Worm (Caenorhabditis elegans): Measurements from ENCODE around the gene Y6D1A.2.

Y6D1A.2 gene

DNA sequence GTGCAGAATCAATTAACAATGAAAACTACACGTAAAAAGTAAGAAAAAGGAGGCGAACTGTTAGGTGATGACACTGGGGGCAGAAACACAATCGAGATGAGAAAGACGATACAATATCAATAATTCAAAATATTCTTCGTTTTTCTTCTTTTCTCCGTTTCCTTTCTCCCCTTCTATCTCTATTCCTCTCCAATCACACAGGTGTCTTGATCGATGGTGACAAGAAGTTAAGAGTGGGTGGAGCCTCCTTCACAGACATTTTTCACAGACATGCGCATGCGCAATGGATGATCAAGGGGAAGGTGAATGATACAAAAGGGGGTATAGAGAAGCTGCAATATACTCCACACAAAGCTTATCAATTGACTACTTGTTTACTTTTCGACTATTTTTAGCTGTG is 35.0 kb upstream of the Y6D1A.2 start:
- TF ChIP-seq ets-7 (tag; optimal IDR thresholded peaks at IDR 0.05), result no peak
- TF ChIP-seq ama-1 (optimal IDR thresholded peaks at IDR 0.05), result no peak
- no peak for TF ChIP-seq tbx-11 (GFP tag; IDR thresholded peaks at IDR 0.05)
- no peak for TF ChIP-seq B0310.2 (tag; optimal IDR thresholded peaks at IDR 0.05)

DNA sequence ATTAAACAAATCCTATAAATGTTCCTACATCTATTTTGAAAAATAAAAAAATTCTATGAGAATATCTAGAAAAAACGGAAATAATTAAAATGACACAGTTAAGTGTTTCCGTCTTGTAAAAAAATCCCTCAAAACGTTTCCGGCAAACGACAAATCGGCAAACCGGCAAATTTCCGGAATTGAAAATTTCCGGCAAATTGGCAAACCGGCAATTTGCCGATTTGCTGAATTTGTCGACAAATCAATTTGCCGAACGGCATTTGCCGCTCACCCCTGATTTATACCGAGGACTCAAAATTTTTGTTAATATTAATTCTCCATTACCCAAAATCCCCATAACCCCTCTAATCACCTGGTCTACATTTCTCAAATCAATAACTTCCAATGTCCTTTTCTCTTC is 33.4 kb upstream of the Y6D1A.2 start:
- TF ChIP-seq hnd-1 (tag; optimal IDR thresholded peaks at IDR 0.05) (no peak), tra-4 (tag; optimal IDR thresholded peaks at IDR 0.05) (no peak), F13C5.2 (tag; optimal IDR thresholded peaks at IDR 0.05) (no peak)

DNA sequence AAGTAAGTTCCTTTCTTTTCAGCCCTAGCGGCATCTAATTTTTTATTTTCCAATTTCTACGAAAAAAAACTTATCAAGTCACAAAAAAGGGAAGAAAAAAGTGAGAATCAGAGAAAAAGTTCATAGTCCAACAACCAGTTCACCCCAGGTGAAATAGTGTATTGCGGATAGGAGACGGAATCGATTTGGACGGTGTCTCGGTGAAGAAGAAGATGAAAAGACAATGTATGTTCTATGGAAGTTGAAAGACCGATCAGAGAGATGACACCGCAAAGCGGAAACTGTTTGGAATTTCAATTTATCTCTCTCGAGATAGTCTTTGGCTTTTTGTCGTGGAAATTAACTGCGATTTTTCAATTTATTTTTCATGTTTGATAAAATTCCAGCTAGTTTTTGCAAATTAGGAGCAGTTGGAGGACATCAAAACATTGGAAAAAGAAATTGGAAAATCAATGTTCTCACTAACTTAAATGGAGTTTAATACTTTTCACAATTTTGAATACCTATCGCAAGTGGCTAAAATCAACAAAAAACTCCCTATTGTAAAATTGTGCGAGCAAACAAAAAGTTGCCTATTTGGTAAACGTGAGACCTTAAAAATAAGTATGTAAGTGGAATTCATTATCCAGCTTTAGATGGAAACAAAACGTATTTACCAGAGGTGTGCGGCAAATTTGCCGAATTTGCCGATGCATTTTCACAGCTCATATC is 32.6 kb upstream of the Y6D1A.2 start:
- TF ChIP-seq tbx-11 (GFP tag; IDR thresholded peaks at IDR 0.05) (no peak), ama-1 (optimal IDR thresholded peaks at IDR 0.05) (no peak), B0310.2 (tag; optimal IDR thresholded peaks at IDR 0.05) (no peak), hnd-1 (tag; optimal IDR thresholded peaks at IDR 0.05) (no peak), hmbx-1 (tag; optimal IDR thresholded peaks at IDR 0.05) (no peak), tra-4 (tag; optimal IDR thresholded peaks at IDR 0.05) (no peak), ceh-13 (GFP tag; optimal IDR thresholded peaks at IDR 0.05) (no peak), ceh-36 (tag; optimal IDR thresholded peaks at IDR 0.05) (no peak), pes-1 (GFP tag; IDR thresholded peaks at IDR 0.05) (no peak), hmg-4 (GFP tag; optimal IDR thresholded peaks at IDR 0.05) (no peak), ets-7 (tag; optimal IDR thresholded peaks at IDR 0.05) (no peak), flt-1 (GFP tag; IDR thresholded peaks at IDR 0.05) (no peak)

DNA sequence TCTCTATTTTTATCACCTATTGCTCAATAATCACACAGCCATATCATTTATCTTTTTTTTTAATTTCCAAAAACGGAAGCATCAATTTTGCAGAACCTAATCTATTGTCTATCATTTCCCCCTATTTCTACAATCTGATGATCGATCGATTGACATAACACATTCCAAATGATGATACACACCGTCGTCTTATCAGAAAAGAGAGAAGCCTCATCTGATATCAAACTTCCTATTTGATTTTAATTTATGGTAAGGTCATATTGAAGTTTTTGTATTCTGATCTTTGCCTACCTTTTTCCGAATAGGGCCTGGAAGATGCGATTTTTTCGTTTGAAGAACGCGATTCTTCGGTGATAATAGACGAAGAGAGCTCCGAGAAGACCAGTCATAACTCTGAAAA is 29.8 kb upstream of the Y6D1A.2 start:
- TF ChIP-seq hmbx-1 (tag; optimal IDR thresholded peaks at IDR 0.05), result no peak
- TF ChIP-seq B0310.2 (tag; optimal IDR thresholded peaks at IDR 0.05), result no peak
- no peak for TF ChIP-seq flt-1 (GFP tag; IDR thresholded peaks at IDR 0.05)
- no peak for TF ChIP-seq pes-1 (GFP tag; IDR thresholded peaks at IDR 0.05)
- TF ChIP-seq scrt-1 (GFP tag; IDR thresholded peaks at IDR 0.05), result no peak
- TF ChIP-seq F13C5.2 (tag; optimal IDR thresholded peaks at IDR 0.05), result no peak
- TF ChIP-seq sea-1 (GFP tag; conservative IDR thresholded peaks at IDR 0.05), result no peak
- TF ChIP-seq hnd-1 (tag; optimal IDR thresholded peaks at IDR 0.05), result no peak
- TF ChIP-seq ceh-36 (tag; optimal IDR thresholded peaks at IDR 0.05), result no peak
- TF ChIP-seq hmg-4 (GFP tag; optimal IDR thresholded peaks at IDR 0.05), result no peak
- no peak for TF ChIP-seq ets-7 (tag; optimal IDR thresholded peaks at IDR 0.05)
- no peak for TF ChIP-seq tra-4 (tag; optimal IDR thresholded peaks at IDR 0.05)
- TF ChIP-seq tbx-37 (GFP tag; conservative IDR thresholded peaks at IDR 0.05), result no peak

DNA sequence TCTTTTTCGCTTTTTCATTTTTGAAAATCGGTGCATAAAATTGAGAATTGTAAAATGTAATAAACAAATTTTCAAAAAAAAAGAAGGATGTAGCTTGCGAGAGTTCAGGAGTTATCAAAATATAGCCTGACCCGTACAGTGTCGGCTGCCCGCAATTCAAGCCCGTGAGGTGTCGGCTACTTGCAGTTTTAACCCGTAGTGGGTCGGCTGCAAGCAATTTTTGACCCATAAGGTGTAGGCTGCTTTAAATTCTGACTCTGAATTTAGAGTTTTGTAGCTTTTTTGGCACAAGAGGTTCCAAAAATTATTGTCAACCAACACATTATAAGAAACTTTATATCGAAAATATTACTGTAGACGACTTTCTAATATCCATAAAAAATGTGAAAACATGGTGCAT is 26.2 kb upstream of the Y6D1A.2 start:
- TF ChIP-seq scrt-1 (GFP tag; IDR thresholded peaks at IDR 0.05), result no peak
- no peak for TF ChIP-seq hmg-4 (GFP tag; optimal IDR thresholded peaks at IDR 0.05)
- TF ChIP-seq ama-1 (optimal IDR thresholded peaks at IDR 0.05), result no peak
- TF ChIP-seq tra-4 (tag; optimal IDR thresholded peaks at IDR 0.05), result no peak

DNA sequence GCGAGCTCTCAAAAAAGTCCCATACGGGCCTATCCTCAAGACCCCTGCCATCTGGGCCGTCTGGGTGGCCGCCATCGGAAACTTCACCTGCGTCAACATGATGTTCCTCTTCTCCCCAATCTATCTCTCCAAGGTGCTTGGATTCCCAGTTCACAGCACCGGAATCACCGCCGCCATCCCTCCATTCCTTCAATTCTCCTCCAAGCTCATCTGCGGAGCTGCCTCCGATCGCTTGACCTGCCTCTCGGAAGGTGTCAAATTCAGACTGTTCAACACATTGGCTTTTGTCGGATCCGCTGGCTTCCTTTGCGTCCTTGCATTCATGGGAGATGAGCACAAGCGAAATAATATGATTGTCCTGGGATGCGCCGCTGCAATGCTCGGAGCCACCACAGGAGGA is 25.3 kb upstream of the Y6D1A.2 start:
- TF ChIP-seq F13C5.2 (tag; optimal IDR thresholded peaks at IDR 0.05) (no peak), ceh-13 (GFP tag; optimal IDR thresholded peaks at IDR 0.05) (no peak), hmbx-1 (tag; optimal IDR thresholded peaks at IDR 0.05) (no peak), scrt-1 (GFP tag; IDR thresholded peaks at IDR 0.05) (no peak), pes-1 (GFP tag; IDR thresholded peaks at IDR 0.05) (no peak), ets-7 (tag; optimal IDR thresholded peaks at IDR 0.05) (no peak), aly-1 (tag; optimal IDR thresholded peaks at IDR 0.05) (no peak), hmg-4 (GFP tag; optimal IDR thresholded peaks at IDR 0.05) (no peak), tbx-11 (GFP tag; IDR thresholded peaks at IDR 0.05) (no peak), tra-4 (tag; optimal IDR thresholded peaks at IDR 0.05) (no peak), ama-1 (optimal IDR thresholded peaks at IDR 0.05) (no peak), hnd-1 (tag; optimal IDR thresholded peaks at IDR 0.05) (no peak), ceh-36 (tag; optimal IDR thresholded peaks at IDR 0.05) (no peak), tbx-37 (GFP tag; conservative IDR thresholded peaks at IDR 0.05) (no peak), sea-1 (GFP tag; conservative IDR thresholded peaks at IDR 0.05) (no peak), flt-1 (GFP tag; IDR thresholded peaks at IDR 0.05) (no peak), B0310.2 (tag; optimal IDR thresholded peaks at IDR 0.05) (no peak)

DNA sequence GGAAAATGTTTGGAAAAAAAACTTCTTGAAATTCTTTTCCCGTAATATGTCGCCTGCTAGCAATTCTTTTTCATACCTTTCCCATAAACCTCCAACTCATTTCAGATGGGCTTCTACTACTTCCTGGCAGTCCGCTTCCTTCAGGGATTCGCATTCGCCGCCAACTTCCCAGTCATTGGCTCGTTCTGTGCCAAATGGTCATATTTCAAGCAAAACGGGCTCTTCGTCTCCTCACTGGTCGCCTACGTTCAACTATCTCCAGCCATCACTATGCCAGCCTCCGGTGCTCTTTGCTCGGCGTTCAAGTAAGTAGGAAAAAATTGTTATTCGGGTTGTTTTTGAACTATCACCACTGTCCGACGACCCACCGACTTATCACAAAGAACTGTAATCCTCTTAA is 24.3 kb upstream of the Y6D1A.2 start:
- no peak for TF ChIP-seq F13C5.2 (tag; optimal IDR thresholded peaks at IDR 0.05)
- TF ChIP-seq tbx-37 (GFP tag; conservative IDR thresholded peaks at IDR 0.05), result no peak

DNA sequence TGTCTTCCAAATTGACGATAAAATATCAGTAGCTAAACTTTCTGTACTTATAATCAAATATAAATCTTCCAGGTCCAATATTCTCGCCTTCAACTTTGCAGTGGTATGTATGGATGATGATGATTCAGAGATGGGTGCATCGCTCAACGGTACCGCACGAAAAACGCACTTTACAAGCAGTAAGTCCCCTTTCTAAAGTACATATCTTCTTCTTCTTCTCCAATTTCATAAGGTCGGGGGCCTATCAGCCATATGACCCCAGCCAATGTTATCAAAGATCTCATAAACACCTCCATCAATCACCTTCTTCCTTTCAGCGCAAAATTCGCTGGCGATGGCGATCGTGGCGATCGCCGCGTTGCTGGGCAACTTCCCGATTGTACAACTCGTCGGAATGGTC is 23.7 kb upstream of the Y6D1A.2 start:
- no peak for TF ChIP-seq ceh-13 (GFP tag; optimal IDR thresholded peaks at IDR 0.05)

DNA sequence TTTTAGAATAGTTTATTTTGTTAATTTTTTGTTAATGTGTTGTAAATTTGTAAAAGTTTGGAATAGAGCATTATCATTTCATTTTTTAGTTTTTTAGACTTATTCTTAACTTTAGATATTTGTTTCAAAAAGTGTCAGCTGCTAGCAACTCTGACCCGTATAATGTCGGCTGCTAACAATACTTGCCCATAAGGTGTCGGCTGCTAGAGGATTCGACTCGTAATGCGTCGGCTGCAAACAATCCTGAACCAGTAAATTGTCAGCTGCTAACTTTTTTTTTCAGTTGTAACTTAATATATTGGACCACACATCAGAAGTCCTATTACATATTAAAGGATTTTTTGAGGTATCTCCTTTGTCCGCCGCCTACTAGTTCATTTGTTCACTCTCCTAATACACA is 23.0 kb upstream of the Y6D1A.2 start:
- TF ChIP-seq sea-1 (GFP tag; conservative IDR thresholded peaks at IDR 0.05), result no peak
- no peak for TF ChIP-seq tra-4 (tag; optimal IDR thresholded peaks at IDR 0.05)
- TF ChIP-seq hnd-1 (tag; optimal IDR thresholded peaks at IDR 0.05), result no peak
- TF ChIP-seq B0310.2 (tag; optimal IDR thresholded peaks at IDR 0.05), result no peak
- no peak for TF ChIP-seq hmbx-1 (tag; optimal IDR thresholded peaks at IDR 0.05)
- no peak for TF ChIP-seq tbx-11 (GFP tag; IDR thresholded peaks at IDR 0.05)
- TF ChIP-seq hmg-4 (GFP tag; optimal IDR thresholded peaks at IDR 0.05), result no peak
